Fruit fly (Drosophila melanogaster) whole organism: ENCODE results near the gene CG42494.

Experiments
- pan ChIP-seq: fragments of >200 bp; optimal IDR thresholded peaks from 2 replicates; lab custom pipeline; 2017
- psq ChIP-seq: fragments of >200 bp; optimal IDR thresholded peaks from 2 replicates; lab custom pipeline; 2017
- usp ChIP-seq: fragments of >200 bp; optimal IDR thresholded peaks from 2 replicates; lab custom pipeline; 2017; ENCODE audit warnings: missing biosample characterization, missing genetic modification characterization, mixed read lengths

DNA sequence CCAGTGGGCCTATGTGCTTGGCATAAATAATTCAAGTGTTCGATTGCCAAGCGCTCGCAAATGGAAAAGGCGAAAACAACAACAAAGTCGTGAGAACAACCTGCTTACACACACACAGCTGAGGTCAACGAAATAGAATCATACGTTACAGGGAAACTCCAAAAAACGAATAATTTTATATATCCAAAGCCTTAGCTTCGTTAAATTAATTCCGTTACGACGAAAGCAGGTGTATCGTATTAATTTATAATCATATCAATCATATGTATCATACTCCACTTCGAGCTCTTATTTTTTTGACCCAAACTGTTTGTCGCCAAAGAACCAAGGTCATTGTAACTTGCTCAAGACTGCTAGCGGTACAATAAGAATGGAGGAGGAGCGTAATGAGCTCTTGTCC is 4.7 kb upstream of the CG42494 start:
- TF ChIP-seq pan (lab: Kevin White, UChicago) (no peak), psq (lab: Kevin White, UChicago) (no peak), usp (GFP tag; lab: Kevin White, UChicago) (no peak)
